Fruit fly (Drosophila melanogaster) whole organism, embryonic: ENCODE results near the gene lwr.

Experiments
- Adf1 ChIP-seq: fragments of 200-800 bp; sonication (Bioruptor generic); IDR thresholded peaks from 2 replicates; pipeline ENCODE4 v1.3.6; 2022; ENCODE audit warnings: missing biosample characterization, missing genetic modification characterization
- Aef1 ChIP-seq: fragments of 200-800 bp; sonication (Bioruptor generic); IDR thresholded peaks from 3 replicates; pipeline ENCODE4 v1.3.6; 2022; ENCODE audit warnings: missing biosample characterization, missing genetic modification characterization
- Awh ChIP-seq: fragments of 200-800 bp; sonication (Bioruptor generic); IDR thresholded peaks from 2 replicates; pipeline ENCODE4, ENCODE4 v1.3.6; 2022; ENCODE audit warnings: missing biosample characterization, missing genetic modification characterization
- CG10431 ChIP-seq: fragments of 200-800 bp; sonication (Bioruptor generic); optimal IDR thresholded peaks from 3 replicates; lab custom pipeline; 2018; ENCODE audit warnings: missing biosample characterization, mild to moderate bottlenecking, missing genetic modification characterization
- CG10959 ChIP-seq: fragments of 200-800 bp; sonication (Bioruptor generic); IDR thresholded peaks from 2 replicates; pipeline ENCODE4 v1.3.6; 2022; ENCODE audit warnings: missing biosample characterization, missing genetic modification characterization
- CG11093 ChIP-seq: fragments of 200-800 bp; sonication (Bioruptor generic); IDR thresholded peaks from 3 replicates; pipeline ENCODE4 v1.3.6; 2022; ENCODE audit warnings: missing biosample characterization, missing genetic modification characterization
- CG11398 ChIP-seq: fragments of 200-800 bp; sonication (Bioruptor generic); optimal IDR thresholded peaks from 2 replicates; lab custom pipeline; 2016; ENCODE audit warnings: missing biosample characterization, missing genetic modification characterization
- CG12071 ChIP-seq: fragments of 200-800 bp; sonication (Bioruptor generic); optimal IDR thresholded peaks from 3 replicates; lab custom pipeline; 2018; ENCODE audit warnings: missing biosample characterization, mild to moderate bottlenecking, missing genetic modification characterization
- CG12104 ChIP-seq: fragments of 200-800 bp; sonication (Bioruptor generic); optimal IDR thresholded peaks from 3 replicates; lab custom pipeline; 2016; ENCODE audit warnings: missing biosample characterization, missing genetic modification characterization
- CG1603 ChIP-seq: fragments of 200-800 bp; sonication (Bioruptor generic); optimal IDR thresholded peaks from 2 replicates; lab custom pipeline; 2019; ENCODE audit warnings: missing biosample characterization, mild to moderate bottlenecking, missing genetic modification characterization, moderate library complexity
- CG16863 ChIP-seq: fragments of 200-800 bp; sonication (Bioruptor generic); optimal IDR thresholded peaks from 3 replicates; lab custom pipeline; 2016; ENCODE audit warnings: missing biosample characterization, missing genetic modification characterization
- CG17385 ChIP-seq: fragments of 200-800 bp; sonication (Bioruptor generic); optimal IDR thresholded peaks from 3 replicates; lab custom pipeline; 2018; ENCODE audit warnings: missing biosample characterization, mild to moderate bottlenecking, missing genetic modification characterization
- CG17568 ChIP-seq: fragments of 200-800 bp; sonication (Bioruptor generic); optimal IDR thresholded peaks from 2 replicates; lab custom pipeline; 2018; ENCODE audit warnings: missing biosample characterization, mild to moderate bottlenecking, missing genetic modification characterization, moderate library complexity
- CG18764 ChIP-seq: fragments of 200-800 bp; sonication (Bioruptor generic); optimal IDR thresholded peaks from 3 replicates; lab custom pipeline; 2016; ENCODE audit warnings: missing biosample characterization, missing genetic modification characterization
- CG2875 ChIP-seq: fragments of 200-800 bp; sonication (Bioruptor generic); optimal IDR thresholded peaks from 2 replicates; lab custom pipeline; 2017; ENCODE audit warnings: missing biosample characterization, mild to moderate bottlenecking, missing genetic modification characterization, missing genetic modification reagents
- CG31365 ChIP-seq: fragments of 200-800 bp; sonication (Bioruptor generic); optimal IDR thresholded peaks from 2 replicates; lab custom pipeline; 2018; ENCODE audit warnings: missing biosample characterization, mild to moderate bottlenecking, missing genetic modification characterization
- CG42726 ChIP-seq: fragments of 200-800 bp; sonication (Bioruptor generic); IDR thresholded peaks from 2 replicates; pipeline ENCODE4 v1.3.6; 2022; ENCODE audit warnings: missing biosample characterization, missing genetic modification characterization; ENCODE audit not compliant: partially characterized antibody
- CG4820 ChIP-seq: fragments of 200-800 bp; sonication (Bioruptor generic); optimal IDR thresholded peaks from 3 replicates; lab custom pipeline; 2016; ENCODE audit warnings: missing biosample characterization, missing genetic modification characterization
- CG6272 ChIP-seq: fragments of 200-800 bp; sonication (Bioruptor generic); IDR thresholded peaks from 2 replicates; pipeline ENCODE4 v1.3.6; 2022; ENCODE audit warnings: missing biosample characterization, missing genetic modification characterization
- CG9727 ChIP-seq: fragments of 200-800 bp; sonication (Bioruptor generic); optimal IDR thresholded peaks from 3 replicates; lab custom pipeline; 2017; ENCODE audit warnings: missing biosample characterization, mild to moderate bottlenecking, missing genetic modification characterization
- CG9797 ChIP-seq: fragments of 200-800 bp; sonication (Bioruptor generic); optimal IDR thresholded peaks from 3 replicates; lab custom pipeline; 2018; ENCODE audit warnings: missing biosample characterization, mild to moderate bottlenecking, missing genetic modification characterization
- CHES-1-like ChIP-seq: fragments of 200-800 bp; sonication (Bioruptor generic); optimal IDR thresholded peaks from 2 replicates; lab custom pipeline; 2016; ENCODE audit warnings: missing biosample characterization, missing genetic modification characterization
- CTCF ChIP-seq: fragments of 200-800 bp; sonication (Bioruptor generic); optimal IDR thresholded peaks from 2 replicates; lab custom pipeline; 2017; ENCODE audit warnings: missing biosample characterization, mild to moderate bottlenecking, missing genetic modification characterization, moderate library complexity
- CkIIα-i1 ChIP-seq: fragments of 200-800 bp; sonication (Bioruptor generic); IDR thresholded peaks from 2 replicates; pipeline ENCODE4 v1.3.6; 2022; ENCODE audit warnings: missing biosample characterization, missing genetic modification characterization
- D ChIP-seq, 2 experiments: fragments of 200-800 bp in 1 of 2; fragments of >200 bp in 1 of 2; sonication (Bioruptor generic) in 1 of 2; optimal IDR thresholded peaks; 2 replicates in 1 of 2; 3 replicates in 1 of 2; lab custom pipeline; 2017; ENCODE audit warnings: mild to moderate bottlenecking in 1 of 2, missing biosample characterization in 1 of 2, missing genetic modification characterization in 1 of 2, missing genetic modification reagents in 1 of 2
- ERR ChIP-seq: fragments of 200-800 bp; sonication (Bioruptor generic); optimal IDR thresholded peaks from 2 replicates; lab custom pipeline; 2016; ENCODE audit warnings: missing biosample characterization, missing genetic modification characterization
- Hmr ChIP-seq: fragments of 200-800 bp; sonication (Bioruptor generic); optimal IDR thresholded peaks from 3 replicates; lab custom pipeline; 2017; ENCODE audit warnings: mild to moderate bottlenecking, missing biosample characterization, missing genetic modification reagents, missing genetic modification characterization
- Hmx ChIP-seq: fragments of 200-800 bp; sonication (Bioruptor generic); optimal IDR thresholded peaks from 2 replicates; lab custom pipeline; 2016; ENCODE audit warnings: missing biosample characterization, missing genetic modification characterization
- Hr3 ChIP-seq: fragments of 200-800 bp; sonication (Bioruptor generic); optimal IDR thresholded peaks from 3 replicates; lab custom pipeline; 2016; ENCODE audit warnings: missing biosample characterization, missing genetic modification characterization
- Nf-YC ChIP-seq: fragments of 200-800 bp; optimal IDR thresholded peaks from 3 replicates; lab custom pipeline; 2019; ENCODE audit warnings: missing biosample characterization, mild to moderate bottlenecking, missing genetic modification characterization, moderate library complexity
- Sin3A ChIP-seq: fragments of >200 bp; optimal IDR thresholded peaks from 2 replicates; lab custom pipeline; 2018
- Vsx1 ChIP-seq: fragments of 200-800 bp; sonication (Bioruptor generic); optimal IDR thresholded peaks from 2 replicates; lab custom pipeline; 2017; ENCODE audit warnings: missing biosample characterization, mild to moderate bottlenecking, missing genetic modification characterization, missing genetic modification reagents
- ara ChIP-seq: fragments of 200-800 bp; sonication (Bioruptor generic); IDR thresholded peaks from 2 replicates; pipeline ENCODE4 v1.3.6; 2022; ENCODE audit warnings: missing biosample characterization, missing genetic modification characterization
- br ChIP-seq: fragments of >200 bp; optimal IDR thresholded peaks from 2 replicates; lab custom pipeline; 2017
- corto ChIP-seq: fragments of 200-800 bp; sonication (Bioruptor generic); optimal IDR thresholded peaks from 2 replicates; lab custom pipeline; 2016; ENCODE audit warnings: missing biosample characterization, mild to moderate bottlenecking, missing genetic modification characterization, moderate library complexity
- dan ChIP-seq: fragments of 200-800 bp; sonication (Bioruptor generic); IDR thresholded peaks from 2 replicates; pipeline ENCODE4 v1.3.6; 2022; ENCODE audit warnings: missing biosample characterization, missing genetic modification characterization
- fu2 ChIP-seq: fragments of 200-800 bp; sonication (Bioruptor generic); optimal IDR thresholded peaks from 2 replicates; lab custom pipeline; 2016; ENCODE audit warnings: missing biosample characterization, missing genetic modification characterization
- grau ChIP-seq: fragments of 200-800 bp; optimal IDR thresholded peaks from 3 replicates; lab custom pipeline; 2019; ENCODE audit warnings: missing biosample characterization, mild to moderate bottlenecking, missing genetic modification characterization, moderate library complexity
- gsb ChIP-seq: fragments of 200-800 bp; sonication (Bioruptor generic); IDR thresholded peaks from 2 replicates; pipeline ENCODE4 v1.3.6; 2022; ENCODE audit warnings: missing biosample characterization, missing genetic modification characterization
- gt ChIP-seq: fragments of 200-800 bp; sonication (Bioruptor generic); IDR thresholded peaks from 2 replicates; pipeline ENCODE4 v1.3.6; 2022; ENCODE audit warnings: missing biosample characterization, missing genetic modification characterization
- her ChIP-seq: fragments of 200-800 bp; sonication (Bioruptor generic); optimal IDR thresholded peaks from 2 replicates; lab custom pipeline; 2016; ENCODE audit warnings: missing biosample characterization, missing genetic modification characterization
- lilli ChIP-seq: fragments of 200-800 bp; sonication (Bioruptor generic); optimal IDR thresholded peaks from 3 replicates; lab custom pipeline; 2016; ENCODE audit warnings: missing biosample characterization, missing genetic modification characterization
- p53 ChIP-seq: fragments of 200-800 bp; sonication (Bioruptor generic); optimal IDR thresholded peaks from 2 replicates; lab custom pipeline; 2016; ENCODE audit warnings: missing biosample characterization, missing genetic modification characterization
- pnt ChIP-seq: fragments of 200-800 bp; sonication (Bioruptor generic); optimal IDR thresholded peaks from 3 replicates; lab custom pipeline; 2016; ENCODE audit warnings: missing biosample characterization, missing genetic modification characterization
- pum ChIP-seq: fragments of 200-800 bp; sonication (Bioruptor generic); optimal IDR thresholded peaks from 2 replicates; lab custom pipeline; 2016; ENCODE audit warnings: missing biosample characterization, missing genetic modification characterization
- salm ChIP-seq: fragments of 200-800 bp; sonication (Bioruptor generic); optimal IDR thresholded peaks from 2 replicates; lab custom pipeline; 2018; ENCODE audit warnings: missing biosample characterization, mild to moderate bottlenecking, missing genetic modification characterization
- sens-2 ChIP-seq: fragments of 200-800 bp; sonication (Bioruptor generic); IDR thresholded peaks from 2 replicates; pipeline ENCODE4 v1.3.6; 2022; ENCODE audit warnings: missing biosample characterization, missing genetic modification characterization
- sim ChIP-seq: fragments of 200-800 bp; sonication (Bioruptor generic); IDR thresholded peaks from 2 replicates; pipeline ENCODE4 v1.3.6; 2022; ENCODE audit warnings: missing biosample characterization, missing genetic modification characterization
- sqz ChIP-seq: fragments of 200-800 bp; sonication (Bioruptor generic); optimal IDR thresholded peaks from 3 replicates; lab custom pipeline; 2018; ENCODE audit warnings: missing biosample characterization, mild to moderate bottlenecking, missing genetic modification characterization
- tap ChIP-seq: fragments of 200-800 bp; optimal IDR thresholded peaks from 3 replicates; lab custom pipeline; 2019; ENCODE audit warnings: missing biosample characterization, mild to moderate bottlenecking, missing genetic modification characterization, moderate library complexity
- twi ChIP-seq: fragments of 200-800 bp; optimal IDR thresholded peaks from 2 replicates; lab custom pipeline; 2019; ENCODE audit warnings: missing biosample characterization, mild to moderate bottlenecking, missing genetic modification characterization, moderate library complexity
- vnd ChIP-seq: fragments of 200-800 bp; sonication (Bioruptor generic); IDR thresholded peaks from 3 replicates; pipeline ENCODE4 v1.3.6; 2022; ENCODE audit warnings: missing biosample characterization, missing genetic modification characterization; ENCODE audit not compliant: partially characterized antibody

The lwr gene

DNA sequence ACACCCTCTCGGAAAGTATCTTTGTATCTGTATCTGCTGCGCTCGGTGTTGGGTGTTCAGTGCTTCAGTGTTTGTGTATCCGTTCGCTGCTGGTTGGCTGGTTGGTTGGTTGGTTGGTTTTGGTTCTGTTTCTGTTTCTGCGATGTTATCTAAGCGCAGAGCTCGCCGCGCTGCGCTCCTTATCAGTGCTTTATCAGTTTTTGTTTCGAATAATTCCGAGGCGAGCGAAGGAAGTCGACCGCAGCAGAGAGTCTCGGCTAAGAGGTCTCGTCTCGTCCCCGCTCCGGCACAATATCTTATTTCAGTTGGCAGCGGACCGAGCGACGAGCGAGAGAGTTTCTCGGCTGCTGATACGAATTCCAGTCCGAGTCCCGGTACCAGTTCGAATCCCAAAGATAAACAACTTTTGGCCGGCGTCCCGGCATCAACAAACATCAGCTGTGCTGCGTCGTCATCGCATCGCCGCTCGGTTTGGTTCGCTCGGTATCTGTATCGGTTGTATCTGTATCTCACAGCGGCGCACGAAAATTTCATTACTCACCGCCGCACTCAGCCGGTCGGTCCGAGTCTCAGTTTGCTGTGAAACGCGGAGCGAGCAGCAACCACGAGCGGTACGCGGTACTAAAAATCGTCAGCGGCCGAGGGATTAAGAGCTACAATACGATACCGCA, 19.1 kb downstream of the lwr start (continued):
- TF ChIP-seq sens-2, result no peak
- peak; percentile 17 for TF ChIP-seq CTCF
- no peak for TF ChIP-seq ara (GFP tag; lab: Robert Waterston, UW)
- no peak for TF ChIP-seq CG16863 (GFP tag; lab: Kevin White, UChicago)
- no peak for TF ChIP-seq CG4820 (GFP tag; lab: Kevin White, UChicago)
- no peak for TF ChIP-seq gt (GFP tag; lab: Robert Waterston, UW)
- TF ChIP-seq D (optimal IDR thresholded peaks at IDR 0.05; lab: Kevin White, UChicago), result no peak
- TF ChIP-seq D (GFP tag; optimal IDR thresholded peaks at IDR 0.05; lab: Kevin White, UChicago), result no peak
- no peak for TF ChIP-seq ERR (GFP tag; lab: Kevin White, UChicago)
- TF ChIP-seq CG18764, result no peak
- TF ChIP-seq CkIIα-i1 (GFP tag; lab: Robert Waterston, UW), result no peak
- peak; percentile 5 for TF ChIP-seq grau
- TF ChIP-seq Hr3 (GFP tag; lab: Kevin White, UChicago), result no peak
- peak; percentile 70 for TF ChIP-seq CG42726 (GFP tag; lab: Robert Waterston, UW)
- TF ChIP-seq CG17568, result no peak
- no peak for TF ChIP-seq twi (tag; lab: Kevin White, UChicago)
- TF ChIP-seq CHES-1-like (GFP tag; lab: Kevin White, UChicago), result peak; percentile 71
- TF ChIP-seq sqz (GFP tag; lab: Kevin White, UChicago), result peak; percentile 42
- TF ChIP-seq pum (GFP tag; lab: Kevin White, UChicago), result no peak
- TF ChIP-seq Nf-YC, result peak; percentile 94

DNA sequence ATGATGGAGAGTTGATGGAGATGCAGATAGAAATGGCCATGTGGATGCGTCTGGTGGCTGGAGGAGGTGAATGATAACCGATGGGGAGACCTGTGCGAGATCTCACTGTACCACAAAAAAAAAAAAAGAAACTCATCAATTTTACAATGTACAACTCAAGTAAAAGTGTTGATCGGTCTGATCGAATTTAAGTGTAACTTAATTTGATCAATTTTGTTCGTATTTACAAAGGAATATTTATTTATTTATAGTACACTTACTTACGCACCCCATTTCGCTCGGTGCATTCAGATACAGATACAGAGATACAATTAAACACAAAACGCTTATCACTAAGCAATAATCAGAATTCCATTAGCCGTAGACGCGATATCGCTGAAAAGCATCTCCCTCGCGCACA, 19.6 kb downstream of the lwr start:
- TF ChIP-seq CG6272 (GFP tag; lab: Robert Waterston, UW), result peak; percentile 68
- no peak for TF ChIP-seq gsb
- TF ChIP-seq sim (GFP tag; lab: Robert Waterston, UW), result peak; percentile 74
- no peak for TF ChIP-seq corto (GFP tag; lab: Kevin White, UChicago)
- no peak for TF ChIP-seq Adf1 (GFP tag; lab: Robert Waterston, UW)
- no peak for TF ChIP-seq Hmx (GFP tag; lab: Kevin White, UChicago)
- TF ChIP-seq br (lab: Kevin White, UChicago), result no peak
- no peak for TF ChIP-seq her (GFP tag; lab: Kevin White, UChicago)
- no peak for TF ChIP-seq CG11398 (GFP tag; lab: Kevin White, UChicago)
- TF ChIP-seq pnt, result peak; percentile 10
- TF ChIP-seq CG31365 (tag; lab: Kevin White, UChicago), result no peak
- peak; percentile 73 for TF ChIP-seq Awh
- TF ChIP-seq p53, result no peak
- peak; percentile 9 for TF ChIP-seq tap (tag; lab: Kevin White, UChicago)
- peak; percentile 35; the same call in 1 of the 3 replicates for TF ChIP-seq CG11093 (GFP tag; lab: Robert Waterston, UW)
- peak; percentile 33 for TF ChIP-seq Vsx1 (GFP tag; lab: Kevin White, UChicago)
- no peak for TF ChIP-seq CG9797
- peak; percentile 14 for TF ChIP-seq CG12104 (GFP tag; lab: Kevin White, UChicago)
- peak; percentile 16 for TF ChIP-seq CG17385 (GFP tag; lab: Kevin White, UChicago)
- TF ChIP-seq CG9727 (GFP tag; lab: Kevin White, UChicago), result peak; percentile 47
- no peak for TF ChIP-seq salm (tag; lab: Kevin White, UChicago)
- TF ChIP-seq Aef1 (GFP tag; lab: Robert Waterston, UW), result no peak; the same call in 2 of the 3 replicates
- TF ChIP-seq lilli, result no peak
- TF ChIP-seq Sin3A (lab: Kevin White, UChicago), result no peak
- TF ChIP-seq CG12071 (GFP tag; lab: Kevin White, UChicago), result no peak
- TF ChIP-seq CG1603, result peak; percentile 45
- TF ChIP-seq Hmr (GFP tag; lab: Kevin White, UChicago), result no peak
- TF ChIP-seq CG10959 (GFP tag; lab: Robert Waterston, UW), result peak; percentile 54
- TF ChIP-seq vnd (GFP tag; lab: Robert Waterston, UW), result no peak
- no peak for TF ChIP-seq fu2 (GFP tag; lab: Kevin White, UChicago)
- TF ChIP-seq dan (GFP tag; lab: Robert Waterston, UW), result peak; percentile 47; the same call in 1 of the 2 replicates
- peak; percentile 45 for TF ChIP-seq pum (GFP tag; lab: Kevin White, UChicago)
- TF ChIP-seq CG2875 (GFP tag; lab: Kevin White, UChicago), result peak; percentile 55
- no peak for TF ChIP-seq CG10431 (GFP tag; lab: Kevin White, UChicago)
